Worm (Caenorhabditis elegans) whole organism, late embryonic: ENCODE measurements around the gene T24B8.3.

Experiments
- K02D7.2 ChIP-seq: sonication (generic microtip); optimal IDR thresholded peaks from 2 replicates; lab custom pipeline; 2017; ENCODE audit warnings: mild to moderate bottlenecking, missing genetic modification characterization, missing compliant biosample characterization
- ceh-30 ChIP-seq: fragments of 150-350 bp; optimal IDR thresholded peaks from 2 replicates; lab custom pipeline; 2014; ENCODE audit warnings: missing biosample characterization, missing genetic modification characterization
- lim-6 ChIP-seq: sonication (generic microtip); optimal IDR thresholded peaks from 2 replicates; lab custom pipeline; 2016; ENCODE audit warnings: missing genetic modification characterization, missing compliant biosample characterization

DNA sequence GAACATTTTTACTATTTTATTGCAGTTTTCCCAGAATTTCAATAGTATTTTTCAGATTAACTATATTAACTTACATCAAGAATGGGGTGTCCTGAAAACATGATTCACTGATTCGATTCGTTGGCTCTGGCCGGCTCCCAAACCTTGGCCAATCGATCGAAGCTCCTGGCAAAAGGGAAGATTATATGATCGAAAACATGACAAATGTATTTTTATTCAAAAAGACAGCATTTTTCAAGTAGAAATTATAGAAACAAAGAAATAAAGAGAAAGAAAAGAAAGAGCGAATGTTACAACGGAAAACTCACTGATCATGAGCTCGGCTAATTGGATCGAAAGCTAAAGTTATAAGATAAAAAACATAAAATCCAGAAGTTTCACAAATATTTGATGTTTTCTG, 9.8 kb upstream of the T24B8.3 start, which contains the start of gene T24B8.4:
- no peak for TF ChIP-seq K02D7.2 (tag; lab: Kevin White, UChicago)
- TF ChIP-seq lim-6 (tag; lab: Kevin White, UChicago) = no peak
- no peak for TF ChIP-seq ceh-30 (tag; lab: Kevin White, UChicago)
